Fruit fly (Drosophila melanogaster) whole organism, adult: Measurements from ENCODE around the gene CG43935.

Source experiments
- CG11617 ChIP-seq: fragments of 200-800 bp; sonication (Bioruptor generic); optimal IDR thresholded peaks from 2 replicates; lab custom pipeline; 2017; ENCODE audit warnings: mild to moderate bottlenecking, missing biosample characterization, missing genetic modification reagents, missing genetic modification characterization
- CG12768 ChIP-seq: fragments of 200-800 bp; sonication (Bioruptor generic); optimal IDR thresholded peaks from 2 replicates; lab custom pipeline; 2017; ENCODE audit warnings: missing biosample characterization, missing genetic modification characterization, mild to moderate bottlenecking, moderate library complexity, missing genetic modification reagents
- CG14711 ChIP-seq: fragments of 200-800 bp; sonication (Bioruptor generic); optimal IDR thresholded peaks from 2 replicates; lab custom pipeline; 2018; ENCODE audit warnings: missing biosample characterization, mild to moderate bottlenecking, missing genetic modification characterization, moderate library complexity
- CG1620 ChIP-seq: fragments of 200-800 bp; sonication (Bioruptor generic); optimal IDR thresholded peaks from 2 replicates; lab custom pipeline; 2016; ENCODE audit warnings: missing biosample characterization, missing genetic modification characterization
- CG33017 ChIP-seq: fragments of 200-800 bp; sonication (Bioruptor generic); optimal IDR thresholded peaks from 2 replicates; lab custom pipeline; 2018; ENCODE audit warnings: missing biosample characterization, mild to moderate bottlenecking, missing genetic modification characterization, moderate library complexity
- CG5204 ChIP-seq: fragments of 200-800 bp; sonication (Bioruptor generic); optimal IDR thresholded peaks from 2 replicates; lab custom pipeline; 2016; ENCODE audit warnings: missing biosample characterization, missing genetic modification characterization
- CG7045 ChIP-seq: fragments of 200-800 bp; sonication (Bioruptor generic); optimal IDR thresholded peaks from 2 replicates; lab custom pipeline; 2017; ENCODE audit warnings: missing biosample characterization, mild to moderate bottlenecking, missing genetic modification characterization
- CG7101 ChIP-seq: fragments of 200-800 bp; sonication (Bioruptor generic); optimal IDR thresholded peaks from 2 replicates; lab custom pipeline; 2018; ENCODE audit warnings: missing biosample characterization, mild to moderate bottlenecking, missing genetic modification characterization, moderate library complexity
- Clk ChIP-seq: fragments of 200-800 bp; sonication (Bioruptor generic); optimal IDR thresholded peaks from 2 replicates; lab custom pipeline; 2017; ENCODE audit warnings: missing biosample characterization, missing genetic modification characterization
- Crg-1 ChIP-seq: fragments of 200-800 bp; sonication (Bioruptor generic); optimal IDR thresholded peaks from 2 replicates; lab custom pipeline; 2016; ENCODE audit warnings: missing biosample characterization, missing genetic modification characterization
- Hr96 ChIP-seq: fragments of 200-800 bp; sonication (Bioruptor generic); optimal IDR thresholded peaks from 2 replicates; lab custom pipeline; 2016; ENCODE audit warnings: missing biosample characterization, missing genetic modification characterization
- Mnt ChIP-seq: fragments of 200-800 bp; sonication (Bioruptor generic); optimal IDR thresholded peaks from 2 replicates; lab custom pipeline; 2016; ENCODE audit warnings: missing biosample characterization, mild to moderate bottlenecking, missing genetic modification characterization
- bab1 ChIP-seq: fragments of 200-800 bp; sonication (Bioruptor generic); optimal IDR thresholded peaks from 3 replicates; lab custom pipeline; 2019; ENCODE audit warnings: missing biosample characterization, mild to moderate bottlenecking, missing genetic modification characterization, moderate library complexity
- cic ChIP-seq: fragments of 200-800 bp; sonication (Bioruptor generic); optimal IDR thresholded peaks from 2 replicates; lab custom pipeline; 2017; ENCODE audit warnings: missing biosample characterization, mild to moderate bottlenecking, missing genetic modification characterization, moderate library complexity
- cnc ChIP-seq, 2 experiments: fragments of >200 bp; optimal IDR thresholded peaks; 2 replicates each; lab custom pipeline; 2017
- kay ChIP-seq: fragments of 200-800 bp; sonication (Bioruptor generic); peaks from one replicate; lab custom pipeline; 2016; ENCODE audit warnings: missing biosample characterization, missing genetic modification characterization, borderline replicate concordance
- ovo ChIP-seq: fragments of 200-800 bp; sonication (Bioruptor generic); optimal IDR thresholded peaks from 2 replicates; lab custom pipeline; 2016; ENCODE audit warnings: missing biosample characterization, missing genetic modification characterization
- pad ChIP-seq: fragments of 200-800 bp; sonication (Bioruptor generic); optimal IDR thresholded peaks from 3 replicates; lab custom pipeline; 2017; ENCODE audit warnings: missing biosample characterization, missing genetic modification characterization, mild to moderate bottlenecking, moderate library complexity, missing genetic modification reagents
- tj ChIP-seq: fragments of 200-800 bp; sonication (Bioruptor generic); optimal IDR thresholded peaks from 3 replicates; lab custom pipeline; 2017; ENCODE audit warnings: missing biosample characterization, mild to moderate bottlenecking, missing genetic modification characterization, moderate library complexity
- toe ChIP-seq: fragments of 200-800 bp; sonication (Bioruptor generic); optimal IDR thresholded peaks from 2 replicates; lab custom pipeline; 2016; ENCODE audit warnings: missing biosample characterization, missing genetic modification characterization

The CG43935 gene

DNA sequence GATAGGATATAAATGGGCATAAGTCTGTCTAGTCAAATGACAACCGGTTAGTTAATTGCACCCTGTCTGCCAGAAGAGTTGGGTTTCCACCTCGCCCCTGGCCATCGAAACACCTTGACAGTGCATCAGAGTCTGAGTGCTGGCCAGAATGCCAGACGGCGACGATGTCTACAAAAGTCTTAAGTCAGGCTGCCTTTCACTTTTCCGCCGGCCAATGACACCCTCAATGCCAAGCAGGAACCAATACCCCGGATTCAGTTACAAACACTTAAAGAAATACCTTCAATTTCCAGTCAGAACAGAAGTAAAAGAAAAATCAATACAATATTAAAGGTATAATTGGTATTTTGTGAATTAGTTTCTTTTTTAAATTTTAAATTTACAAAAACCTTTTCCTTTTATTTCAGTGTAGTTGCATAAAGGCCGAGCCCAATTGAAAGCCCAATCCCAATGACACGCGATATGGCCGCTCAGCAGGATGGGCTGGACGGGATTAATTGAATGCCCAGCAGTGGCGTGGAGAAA lies 19.4 kb downstream of the CG43935 start:
- TF ChIP-seq cnc (optimal IDR thresholded peaks at IDR 0.05; lab: Kevin White, UChicago) (no peak), kay (GFP tag; lab: Kevin White, UChicago) (no peak), bab1 (no peak)

DNA sequence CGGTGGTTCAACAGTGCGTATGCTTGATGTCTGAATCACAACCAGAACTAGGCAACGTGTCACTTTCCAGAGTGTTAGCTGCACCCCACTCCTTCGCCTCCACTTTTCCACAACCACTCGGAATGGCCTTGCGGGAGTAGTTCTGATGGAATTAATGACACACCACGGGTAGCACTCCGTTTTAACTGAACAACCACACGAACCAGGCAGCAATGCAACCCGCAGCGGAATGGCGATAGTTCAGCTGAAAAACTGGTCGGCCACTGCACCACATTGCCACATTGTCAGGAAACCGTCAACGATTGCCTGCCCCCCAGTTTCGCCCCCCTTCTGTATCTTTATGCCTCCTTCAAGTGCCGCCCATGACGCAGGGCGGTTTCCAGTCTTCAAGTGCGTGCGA lies 22.3 kb downstream of the CG43935 start, which contains the start of gene Cpr97Ea:
TSS of gene Cpr97Ea (minus strand) at position 230 of the 400 bp plus-strand sequence.
- TF ChIP-seq CG33017 (tag; lab: Kevin White, UChicago) (no peak), CG5204 (GFP tag; lab: Kevin White, UChicago) (no peak), CG1620 (GFP tag; lab: Kevin White, UChicago) (no peak), tj (no peak), toe (no peak), Clk (GFP tag; lab: Kevin White, UChicago) (no peak)

DNA sequence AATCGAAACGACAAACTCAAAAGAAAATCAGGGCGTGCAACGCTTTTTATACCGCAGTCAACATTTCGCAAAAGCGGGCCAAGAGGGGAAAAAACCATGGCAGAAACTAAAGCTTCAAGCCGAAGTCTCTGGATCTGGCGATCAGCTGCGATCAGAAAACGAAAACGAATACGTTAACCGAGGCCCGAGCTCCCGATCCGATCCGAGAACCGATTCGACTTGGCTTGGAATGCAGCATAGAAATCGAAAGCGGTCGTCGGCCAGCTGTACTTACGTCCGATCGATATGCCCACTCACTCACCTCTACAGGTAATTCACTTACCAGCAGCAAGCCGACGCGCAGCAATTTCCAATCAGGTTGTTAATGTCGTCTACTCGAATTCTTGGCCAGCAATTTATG lies 25.9 kb downstream of the CG43935 start, which contains the start of gene Cpr97Eb:
TSS of gene Cpr97Eb (minus strand) at position 25 of the 400 bp plus-strand sequence.
- TF ChIP-seq Mnt (GFP tag; lab: Kevin White, UChicago) (no peak), pad (GFP tag; lab: Kevin White, UChicago) (no peak)

DNA sequence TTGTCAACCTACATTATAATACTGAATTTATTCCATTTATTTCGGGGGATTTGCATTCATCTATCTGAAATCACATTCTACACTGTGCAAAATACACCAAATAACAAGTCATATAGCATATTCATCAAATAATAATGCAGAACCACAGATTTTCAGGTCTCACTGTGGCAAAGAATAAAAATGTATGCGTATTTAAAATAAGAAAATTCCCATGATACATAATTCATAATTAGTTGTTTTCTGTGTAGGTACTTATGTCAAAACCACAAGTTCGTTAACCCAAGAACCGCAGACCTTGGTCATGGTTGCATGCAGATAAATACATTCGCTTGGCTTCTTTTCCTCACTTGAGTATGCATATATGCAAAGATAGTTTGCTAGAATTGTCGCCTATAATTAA lies 27.0 kb downstream of the CG43935 start:
- TF ChIP-seq kay (GFP tag; lab: Kevin White, UChicago) (no peak), tj (no peak), bab1 (no peak), ovo (no peak), CG11617 (GFP tag; lab: Kevin White, UChicago) (no peak), CG7101 (tag; lab: Kevin White, UChicago) (no peak), CG5204 (GFP tag; lab: Kevin White, UChicago) (no peak), toe (no peak), CG7045 (GFP tag; lab: Kevin White, UChicago) (no peak), pad (GFP tag; lab: Kevin White, UChicago) (no peak), cnc (optimal IDR thresholded peaks at IDR 0.05; lab: Kevin White, UChicago) (no peak), CG1620 (GFP tag; lab: Kevin White, UChicago) (no peak), CG14711 (no peak), Crg-1 (no peak), Clk (GFP tag; lab: Kevin White, UChicago) (no peak), CG33017 (tag; lab: Kevin White, UChicago) (no peak), Hr96 (GFP tag; lab: Kevin White, UChicago) (no peak), Mnt (GFP tag; lab: Kevin White, UChicago) (no peak), CG12768 (GFP tag; lab: Kevin White, UChicago) (no peak), cic (GFP tag; lab: Kevin White, UChicago) (no peak)

DNA sequence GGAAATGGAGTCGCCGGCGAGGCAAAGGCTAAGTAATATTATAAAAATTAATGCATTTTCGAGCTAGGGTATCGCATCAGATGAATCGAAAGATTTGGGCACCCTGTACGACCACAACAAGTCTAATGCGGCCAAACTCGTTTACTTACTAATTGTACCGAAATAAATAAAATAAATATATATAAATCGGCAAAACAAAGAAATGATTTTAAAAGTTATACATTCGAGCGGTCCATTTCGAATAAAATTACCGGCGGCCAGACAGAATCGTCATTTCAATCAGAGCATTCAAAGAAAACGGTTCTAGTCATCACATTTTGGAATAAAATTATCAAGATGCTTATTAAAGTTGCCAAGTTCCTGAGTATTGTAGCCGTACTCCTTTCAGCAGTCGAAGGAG lies 27.6 kb downstream of the CG43935 start, which contains the start of gene CG14258:
TSS of gene CG14258 (plus strand) at position 301 of the 400 bp plus-strand sequence.
- no peak for TF ChIP-seq cic (GFP tag; lab: Kevin White, UChicago)
- TF ChIP-seq Mnt (GFP tag; lab: Kevin White, UChicago), result no peak
- TF ChIP-seq Crg-1, result no peak
- no peak for TF ChIP-seq kay (GFP tag; lab: Kevin White, UChicago)
- TF ChIP-seq Hr96 (GFP tag; lab: Kevin White, UChicago), result no peak
- TF ChIP-seq CG5204 (GFP tag; lab: Kevin White, UChicago), result no peak
- TF ChIP-seq tj, result no peak
- TF ChIP-seq CG12768 (GFP tag; lab: Kevin White, UChicago), result no peak
- no peak for TF ChIP-seq Clk (GFP tag; lab: Kevin White, UChicago)
- TF ChIP-seq toe, result no peak
- no peak for TF ChIP-seq CG33017 (tag; lab: Kevin White, UChicago)
- no peak for TF ChIP-seq CG7045 (GFP tag; lab: Kevin White, UChicago)
- no peak for TF ChIP-seq pad (GFP tag; lab: Kevin White, UChicago)
- no peak for TF ChIP-seq cnc (optimal IDR thresholded peaks at IDR 0.05; lab: Kevin White, UChicago)
- no peak for TF ChIP-seq CG14711
- TF ChIP-seq CG1620 (GFP tag; lab: Kevin White, UChicago), result no peak
- TF ChIP-seq CG7101 (tag; lab: Kevin White, UChicago), result no peak

DNA sequence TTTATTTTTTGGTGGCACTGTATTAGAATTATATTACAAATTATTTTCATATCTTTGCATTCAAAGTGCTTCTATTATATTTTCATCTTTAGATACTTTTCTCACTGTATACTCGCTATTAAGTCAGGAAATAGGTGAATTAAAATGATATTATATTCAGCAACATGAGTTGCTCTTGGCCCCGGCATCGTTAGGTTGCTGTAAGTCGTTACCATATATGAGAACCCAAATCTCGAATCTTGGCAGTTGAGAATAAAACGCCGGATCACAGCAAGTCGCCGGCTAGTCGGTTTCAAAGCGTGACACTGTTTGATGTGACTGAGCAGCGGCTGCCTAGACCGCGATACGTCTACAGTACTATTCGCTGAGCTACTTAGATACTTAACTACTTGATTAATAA lies 29.0 kb downstream of the CG43935 start, which contains the start of gene CG14259:
TSS of gene CG14259 (plus strand) at position 301 of the 400 bp plus-strand sequence.
- TF ChIP-seq Mnt (GFP tag; lab: Kevin White, UChicago), result no peak

DNA sequence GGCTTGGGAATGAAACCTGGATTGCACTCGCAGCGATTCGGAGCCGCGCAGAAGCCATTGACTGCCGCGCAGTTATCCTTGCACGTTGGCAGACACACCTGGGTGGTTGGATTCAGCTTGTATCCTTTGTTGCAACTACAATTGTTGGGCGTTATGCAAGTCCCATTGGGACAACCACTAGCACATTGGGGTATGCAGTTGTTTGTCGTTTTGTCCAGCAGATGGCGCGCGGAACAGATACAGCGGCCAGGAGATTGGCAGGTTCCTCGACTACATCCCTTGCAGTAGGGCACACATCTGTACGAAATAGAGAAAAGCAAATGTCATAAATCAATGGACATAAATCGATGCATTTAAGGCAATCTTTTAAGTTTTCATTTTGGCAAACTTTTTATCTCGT lies 33.4 kb downstream of the CG43935 start:
- TF ChIP-seq cic (GFP tag; lab: Kevin White, UChicago) (no peak), CG11617 (GFP tag; lab: Kevin White, UChicago) (no peak), ovo (no peak), Hr96 (GFP tag; lab: Kevin White, UChicago) (no peak), Crg-1 (no peak), Clk (GFP tag; lab: Kevin White, UChicago) (no peak), Mnt (GFP tag; lab: Kevin White, UChicago) (no peak), toe (no peak), CG7101 (tag; lab: Kevin White, UChicago) (no peak), CG5204 (GFP tag; lab: Kevin White, UChicago) (no peak), CG1620 (GFP tag; lab: Kevin White, UChicago) (no peak), CG33017 (tag; lab: Kevin White, UChicago) (no peak), kay (GFP tag; lab: Kevin White, UChicago) (no peak), cnc (optimal IDR thresholded peaks at IDR 0.05; lab: Kevin White, UChicago) (no peak), CG12768 (GFP tag; lab: Kevin White, UChicago) (no peak), bab1 (no peak), CG7045 (GFP tag; lab: Kevin White, UChicago) (no peak)
